Fruit fly (Drosophila melanogaster) whole organism, embryonic: ENCODE results near the gene cbt.

Source experiments
- CG11504 ChIP-seq: fragments of 200-800 bp; sonication (Bioruptor generic); optimal IDR thresholded peaks from 3 replicates; lab custom pipeline; 2019; ENCODE audit warnings: missing biosample characterization, mild to moderate bottlenecking, missing genetic modification characterization, moderate library complexity
- CG13287 ChIP-seq: fragments of 200-800 bp; sonication (Bioruptor generic); IDR thresholded peaks from 2 replicates; pipeline ENCODE4 v1.3.6; 2022; ENCODE audit warnings: missing biosample characterization, missing genetic modification characterization; ENCODE audit not compliant: partially characterized antibody
- CG1602 ChIP-seq: fragments of 200-800 bp; sonication (Bioruptor generic); optimal IDR thresholded peaks from 3 replicates; lab custom pipeline; 2016; ENCODE audit warnings: missing biosample characterization, missing genetic modification characterization
- CG1647 ChIP-seq: fragments of 200-800 bp; sonication (Bioruptor generic); optimal IDR thresholded peaks from 3 replicates; lab custom pipeline; 2016; ENCODE audit warnings: missing biosample characterization, missing genetic modification characterization
- CG17328 ChIP-seq: fragments of 200-800 bp; sonication (Bioruptor generic); IDR thresholded peaks from 2 replicates; pipeline ENCODE4 v1.3.6; 2022; ENCODE audit warnings: missing biosample characterization, missing genetic modification characterization
- CG17829 ChIP-seq: fragments of 200-800 bp; optimal IDR thresholded peaks from 2 replicates; lab custom pipeline; 2019; ENCODE audit warnings: missing biosample characterization, mild to moderate bottlenecking, missing genetic modification characterization, moderate library complexity
- CG18011 ChIP-seq: fragments of 200-800 bp; sonication (Bioruptor generic); optimal IDR thresholded peaks from 2 replicates; lab custom pipeline; 2017; ENCODE audit warnings: missing biosample characterization, missing genetic modification characterization, mild to moderate bottlenecking, moderate library complexity, missing genotype
- CG3407 ChIP-seq: fragments of 200-800 bp; sonication (Bioruptor generic); optimal IDR thresholded peaks from 2 replicates; lab custom pipeline; 2018; ENCODE audit warnings: missing biosample characterization, mild to moderate bottlenecking, missing genetic modification characterization
- CG4617 ChIP-seq: fragments of 200-800 bp; sonication (Bioruptor generic); optimal IDR thresholded peaks from 3 replicates; lab custom pipeline; 2016; ENCODE audit warnings: missing biosample characterization, missing genetic modification characterization, borderline replicate concordance
- CG5953 ChIP-seq: fragments of 200-800 bp; sonication (Bioruptor generic); IDR thresholded peaks from 2 replicates; pipeline ENCODE4 v1.3.6; 2022; ENCODE audit warnings: missing biosample characterization, missing genetic modification characterization
- CG6654 ChIP-seq: fragments of 200-800 bp; sonication (Bioruptor generic); optimal IDR thresholded peaks from 2 replicates; lab custom pipeline; 2017; ENCODE audit warnings: missing biosample characterization, mild to moderate bottlenecking, missing genetic modification characterization
- CG6683 ChIP-seq: fragments of 200-800 bp; sonication (Bioruptor generic); optimal IDR thresholded peaks from 2 replicates; lab custom pipeline; 2017; ENCODE audit warnings: missing biosample characterization, mild to moderate bottlenecking, missing genetic modification characterization, missing genetic modification reagents
- CG6854 ChIP-seq: fragments of 200-800 bp; sonication (Bioruptor generic); optimal IDR thresholded peaks from 3 replicates; lab custom pipeline; 2017; ENCODE audit warnings: missing biosample characterization, mild to moderate bottlenecking, missing genetic modification characterization
- CG7556 ChIP-seq: fragments of 200-800 bp; sonication (Bioruptor generic); optimal IDR thresholded peaks from 2 replicates; lab custom pipeline; 2017; ENCODE audit warnings: missing biosample characterization, mild to moderate bottlenecking, missing genetic modification characterization
- CG8089 ChIP-seq: fragments of 200-800 bp; sonication (Bioruptor generic); optimal IDR thresholded peaks from 3 replicates; lab custom pipeline; 2016; ENCODE audit warnings: missing biosample characterization, missing genetic modification characterization
- CG9876 ChIP-seq: fragments of 200-800 bp; sonication (Bioruptor generic); optimal IDR thresholded peaks from 2 replicates; lab custom pipeline; 2016; ENCODE audit warnings: missing biosample characterization, missing genetic modification characterization
- D19B ChIP-seq: fragments of 200-800 bp; sonication (Bioruptor generic); optimal IDR thresholded peaks from 2 replicates; lab custom pipeline; 2017; ENCODE audit warnings: missing biosample characterization, mild to moderate bottlenecking, missing genetic modification characterization
- Dip2 ChIP-seq: fragments of 200-800 bp; sonication (Bioruptor generic); IDR thresholded peaks from 2 replicates; pipeline ENCODE4 v1.3.6; 2022; ENCODE audit warnings: missing biosample characterization, missing genetic modification characterization
- Dll ChIP-seq: fragments of 200-800 bp; sonication (Bioruptor generic); IDR thresholded peaks from 4 replicates; pipeline ENCODE4 v1.3.6; 2022; ENCODE audit warnings: missing biosample characterization, missing genetic modification characterization; ENCODE audit not compliant: partially characterized antibody
- Ets97D ChIP-seq: fragments of 200-800 bp; sonication (Bioruptor generic); optimal IDR thresholded peaks from 3 replicates; lab custom pipeline; 2016; ENCODE audit warnings: missing biosample characterization, missing genetic modification characterization
- Hr51 ChIP-seq, 2 experiments: fragments of 200-800 bp; sonication (Bioruptor generic); optimal IDR thresholded peaks; 2 replicates in 1 of 2; 3 replicates in 1 of 2; lab custom pipeline; 2016 to 2018; ENCODE audit warnings: missing biosample characterization in 2 of 2, missing genetic modification characterization in 2 of 2, mild to moderate bottlenecking in 1 of 2, moderate library complexity in 1 of 2
- MBD-R2 ChIP-seq: fragments of 200-800 bp; sonication (Bioruptor generic); IDR thresholded peaks from 2 replicates; pipeline ENCODE4 v1.3.6; 2022; ENCODE audit warnings: missing biosample characterization, missing genetic modification characterization
- Mes4 ChIP-seq: fragments of 200-800 bp; sonication (Bioruptor generic); optimal IDR thresholded peaks from 2 replicates; lab custom pipeline; 2016; ENCODE audit warnings: missing biosample characterization, missing genetic modification characterization
- NFAT ChIP-seq: fragments of 200-800 bp; sonication (Bioruptor generic); IDR thresholded peaks from 2 replicates; pipeline ENCODE4 v1.3.6; 2022; ENCODE audit warnings: missing biosample characterization, missing genetic modification characterization
- Optix ChIP-seq: fragments of 200-800 bp; sonication (Bioruptor generic); IDR thresholded peaks from 3 replicates; pipeline ENCODE4 v1.3.6; 2022; ENCODE audit warnings: missing biosample characterization, missing genetic modification characterization
- Pdp1 ChIP-seq, 2 experiments: fragments of 200-800 bp; sonication (Bioruptor generic); optimal IDR thresholded peaks; 3 replicates each; lab custom pipeline; 2016; ENCODE audit warnings: missing biosample characterization in 2 of 2, missing genetic modification characterization in 2 of 2, mild to moderate bottlenecking in 1 of 2, moderate library complexity in 1 of 2
- Scr ChIP-seq: fragments of 200-800 bp; sonication (Bioruptor generic); IDR thresholded peaks from 2 replicates; pipeline ENCODE4 v1.3.6; 2022; ENCODE audit warnings: missing biosample characterization, missing genetic modification characterization; ENCODE audit not compliant: partially characterized antibody
- Six4 ChIP-seq: fragments of 200-800 bp; sonication (Bioruptor generic); optimal IDR thresholded peaks from 2 replicates; lab custom pipeline; 2016; ENCODE audit warnings: missing biosample characterization, missing genetic modification characterization
- Tbp ChIP-seq: fragments of >200 bp; optimal IDR thresholded peaks from 2 replicates; lab custom pipeline; 2018; ENCODE audit warnings: missing biosample characterization, missing genetic modification characterization
- Xrp1 ChIP-seq: fragments of 200-800 bp; sonication (Bioruptor generic); IDR thresholded peaks from 2 replicates; pipeline ENCODE4 v1.3.6; 2022; ENCODE audit warnings: missing biosample characterization, missing genetic modification characterization
- ab ChIP-seq: fragments of 200-800 bp; sonication (Bioruptor generic); optimal IDR thresholded peaks from 2 replicates; lab custom pipeline; 2016; ENCODE audit warnings: missing biosample characterization, missing genetic modification characterization
- abd-A ChIP-seq: fragments of 200-800 bp; sonication (Bioruptor generic); optimal IDR thresholded peaks from 3 replicates; lab custom pipeline; 2019; ENCODE audit warnings: missing biosample characterization, mild to moderate bottlenecking, missing genetic modification characterization, moderate library complexity
- ase ChIP-seq: fragments of 200-800 bp; sonication (Bioruptor generic); IDR thresholded peaks from 3 replicates; pipeline ENCODE4 v1.3.6; 2022; ENCODE audit warnings: missing biosample characterization, missing genetic modification characterization
- bigmax ChIP-seq: fragments of 200-800 bp; sonication (Bioruptor generic); optimal IDR thresholded peaks from 2 replicates; lab custom pipeline; 2018; ENCODE audit warnings: missing biosample characterization, mild to moderate bottlenecking, missing genetic modification characterization
- chif ChIP-seq, 2 experiments: fragments of 200-800 bp; sonication (Bioruptor generic); optimal IDR thresholded peaks; 3 replicates each; lab custom pipeline; 2016; ENCODE audit warnings: missing biosample characterization in 2 of 2, missing genetic modification characterization in 2 of 2
- fd64A ChIP-seq: fragments of 200-800 bp; sonication (Bioruptor generic); optimal IDR thresholded peaks from 3 replicates; lab custom pipeline; 2018; ENCODE audit warnings: missing biosample characterization, mild to moderate bottlenecking, missing genetic modification characterization
- gsb-n ChIP-seq: fragments of 200-800 bp; sonication (Bioruptor generic); optimal IDR thresholded peaks from 3 replicates; lab custom pipeline; 2018; ENCODE audit warnings: missing biosample characterization, mild to moderate bottlenecking, missing genetic modification characterization
- gt ChIP-seq: fragments of 200-800 bp; sonication (Bioruptor generic); IDR thresholded peaks from 2 replicates; pipeline ENCODE4 v1.3.6; 2022; ENCODE audit warnings: missing biosample characterization, missing genetic modification characterization
- lmd ChIP-seq: fragments of 200-800 bp; sonication (Bioruptor generic); IDR thresholded peaks from 2 replicates; pipeline ENCODE4 v1.3.6; 2022; ENCODE audit warnings: missing biosample characterization, missing genetic modification characterization
- mam ChIP-seq: fragments of 200-800 bp; sonication (Bioruptor generic); optimal IDR thresholded peaks from 3 replicates; lab custom pipeline; 2016; ENCODE audit warnings: missing biosample characterization, missing genetic modification characterization
- nmo ChIP-seq: fragments of 200-800 bp; sonication (Bioruptor generic); optimal IDR thresholded peaks from 2 replicates; lab custom pipeline; 2018; ENCODE audit warnings: missing biosample characterization, mild to moderate bottlenecking, missing genetic modification characterization, moderate library complexity
- pan ChIP-seq, 4 experiments: fragments of >200 bp in 3 of 4; fragments of 200-800 bp in 1 of 4; sonication (Bioruptor generic) in 1 of 4; optimal IDR thresholded peaks in 3 of 4; IDR thresholded peaks in 1 of 4; 2 replicates each; pipeline versions ENCODE4 v1.3.6 to Lab custom; 2017 to 2022; ENCODE audit warnings: missing biosample characterization in 2 of 4, missing genetic modification characterization in 2 of 4, mixed read lengths in 1 of 4
- pnt ChIP-seq: fragments of 200-800 bp; sonication (Bioruptor generic); optimal IDR thresholded peaks from 3 replicates; lab custom pipeline; 2016; ENCODE audit warnings: missing biosample characterization, missing genetic modification characterization
- sc ChIP-seq, 3 experiments: fragments of >200 bp in 2 of 3; fragments of 200-800 bp in 1 of 3; sonication (Bioruptor generic) in 1 of 3; optimal IDR thresholded peaks; 2 replicates in 2 of 3; 3 replicates in 1 of 3; lab custom pipeline; 2017; ENCODE audit warnings: mild to moderate bottlenecking in 1 of 3, missing biosample characterization in 1 of 3, missing genetic modification characterization in 1 of 3, missing genetic modification reagents in 1 of 3
- scrt ChIP-seq: fragments of 200-800 bp; sonication (Bioruptor generic); optimal IDR thresholded peaks from 2 replicates; lab custom pipeline; 2018; ENCODE audit warnings: missing biosample characterization, mild to moderate bottlenecking, missing genetic modification characterization, moderate library complexity
- ssp ChIP-seq: fragments of 200-800 bp; sonication (Bioruptor generic); IDR thresholded peaks from 2 replicates; pipeline ENCODE4 v1.3.6; 2022; ENCODE audit warnings: missing biosample characterization, missing genetic modification characterization
- stc ChIP-seq: fragments of 200-800 bp; sonication (Bioruptor generic); IDR thresholded peaks from 2 replicates; pipeline ENCODE4 v1.3.6; 2022; ENCODE audit warnings: missing biosample characterization, missing genetic modification characterization
- tgo ChIP-seq: fragments of 200-800 bp; sonication (Bioruptor generic); IDR thresholded peaks from 3 replicates; pipeline ENCODE4 v1.3.6; 2022; ENCODE audit warnings: missing biosample characterization, missing genetic modification characterization

The cbt gene

dm6 chr2L:472829-473228 lies 6.7 kb downstream of the cbt start, which contains the start of gene MED15 (continued):
- TF ChIP-seq Dll (no peak), NFAT (GFP tag; lab: Robert Waterston, UW) (no peak)

- peak; percentile 70 for TF ChIP-seq CG4617 (GFP tag; lab: Kevin White, UChicago)
- peak; percentile 92 for TF ChIP-seq CG7556
- TF ChIP-seq stc, result no peak
- peak; percentile 86 to 94 for TF ChIP-seq Hr51 (GFP tag; optimal IDR thresholded peaks at IDR 0.05; lab: Kevin White, UChicago)
- TF ChIP-seq Mes4, result peak; percentile 85
- no peak for TF ChIP-seq CG13287 (GFP tag; lab: Robert Waterston, UW)
- TF ChIP-seq CG11504 (tag; lab: Kevin White, UChicago), result peak; percentile 93
- TF ChIP-seq scrt (GFP tag; lab: Kevin White, UChicago), result peak; percentile 99
- no peak for TF ChIP-seq ase (GFP tag; lab: Robert Waterston, UW)
- TF ChIP-seq D19B, result peak; percentile 88
- TF ChIP-seq Scr (GFP tag; lab: Robert Waterston, UW), result no peak
- TF ChIP-seq ab, result peak; percentile 81
- peak; percentile 88 for TF ChIP-seq CG6683 (GFP tag; lab: Kevin White, UChicago)
- peak; percentile 91 for TF ChIP-seq CG1602 (GFP tag; lab: Kevin White, UChicago)
- no peak for TF ChIP-seq Optix (GFP tag; lab: Robert Waterston, UW)
- TF ChIP-seq CG8089 (GFP tag; lab: Kevin White, UChicago), result peak; percentile 85
- no peak for TF ChIP-seq lmd (GFP tag; lab: Robert Waterston, UW)
- peak; percentile 85 for TF ChIP-seq CG6654
- TF ChIP-seq Xrp1 (GFP tag; lab: Robert Waterston, UW), result no peak
- TF ChIP-seq Six4 (GFP tag; lab: Kevin White, UChicago), result peak; percentile 94
- peak; percentile 73 for TF ChIP-seq abd-A (tag; lab: Kevin White, UChicago)
- peak; percentile 67 for TF ChIP-seq Ets97D
- peak; percentile 89 for TF ChIP-seq CG1647 (GFP tag; lab: Kevin White, UChicago)
- peak; percentile 90 for TF ChIP-seq pnt (GFP tag; lab: Kevin White, UChicago)
- no peak for TF ChIP-seq CG17328
- peak; percentile 86 for TF ChIP-seq CG3407 (GFP tag; lab: Kevin White, UChicago)
- peak; percentile 91 for TF ChIP-seq CG17829
- TF ChIP-seq nmo (GFP tag; lab: Kevin White, UChicago), result peak; percentile 92
- peak; percentile 88 to 93 for TF ChIP-seq Pdp1 (GFP tag; optimal IDR thresholded peaks at IDR 0.05; lab: Kevin White, UChicago)
- no peak for TF ChIP-seq Tbp (GFP tag; lab: Kevin White, UChicago)
- TF ChIP-seq ssp (GFP tag; lab: Robert Waterston, UW), result no peak
- peak; percentile 94 for TF ChIP-seq mam
- peak; percentile 75 for TF ChIP-seq CG18011
- TF ChIP-seq CG9876 (GFP tag; lab: Kevin White, UChicago), result peak; percentile 88
- no peak for TF ChIP-seq gt (GFP tag; lab: Robert Waterston, UW)
- TF ChIP-seq tgo (GFP tag; lab: Robert Waterston, UW), result no peak
- TF ChIP-seq fd64A (GFP tag; lab: Kevin White, UChicago), result peak; percentile 78
- peak; percentile 84 for TF ChIP-seq gsb-n (tag; lab: Kevin White, UChicago)
- TF ChIP-seq chif (GFP tag; optimal IDR thresholded peaks at IDR 0.05; lab: Kevin White, UChicago), result peak; percentile 90 to 94
- TF ChIP-seq MBD-R2 (GFP tag; lab: Robert Waterston, UW), result no peak
- TF ChIP-seq CG6854 (GFP tag; lab: Kevin White, UChicago), result peak; percentile 92
- no peak for TF ChIP-seq Dip2
- TF ChIP-seq sc (optimal IDR thresholded peaks at IDR 0.05; lab: Kevin White, UChicago), result no peak
- peak; percentile 80 for TF ChIP-seq sc (GFP tag; optimal IDR thresholded peaks at IDR 0.05; lab: Kevin White, UChicago)
- no peak for TF ChIP-seq pan (optimal IDR thresholded peaks at IDR 0.05; lab: Kevin White, UChicago)
- TF ChIP-seq pan (GFP tag; optimal IDR thresholded peaks at IDR 0.05 in 1 of 2, IDR thresholded peaks at IDR 0.05 in 1 of 2), result no peak
- no peak for TF ChIP-seq CG5953 (GFP tag; lab: Robert Waterston, UW)
- peak; percentile 77 for TF ChIP-seq bigmax (GFP tag; lab: Kevin White, UChicago)
Measured at dm6 chr2L:472073-472590, 7.4 kb downstream of the cbt start, which contains the start of gene CG4297. CG4297 (minus strand) TSS chr2L:472200.
